Worm (Caenorhabditis elegans): Measurements from ENCODE around the gene F47B8.8.

- no peak for TF ChIP-seq nhr-12 (tag; optimal IDR thresholded peaks at IDR 0.05)
- no peak for TF ChIP-seq nhr-76 (tag; optimal IDR thresholded peaks at IDR 0.05)
- TF ChIP-seq ham-2 (GFP tag; optimal IDR thresholded peaks at IDR 0.05): no peak
- no peak for TF ChIP-seq ceh-43 (GFP tag; optimal IDR thresholded peaks at IDR 0.05)
- TF ChIP-seq snpc-4 (tag; optimal IDR thresholded peaks at IDR 0.05): no peak
- no peak for TF ChIP-seq ceh-39 (tag; optimal IDR thresholded peaks at IDR 0.05)
- no peak for TF ChIP-seq tbx-8 (GFP tag; optimal IDR thresholded peaks at IDR 0.05)
- no peak for TF ChIP-seq unc-62 (GFP tag; optimal IDR thresholded peaks at IDR 0.05)
- TF ChIP-seq elt-1 (tag; optimal IDR thresholded peaks at IDR 0.05; ENCODE audit: borderline replicate concordance, insufficient read depth): no peak
- no peak for TF ChIP-seq pha-4 (tag; optimal IDR thresholded peaks at IDR 0.05)
These were observed 1.6 kb downstream of the F47B8.8 start, which contains the start of gene srm-4 for ce11 chrV:14333116-14333515.
